Fruit fly (Drosophila melanogaster): ENCODE measurements around the gene mnb.

mnb gene

dm6 chrX:17832163-17833014, 54.6 kb downstream of the mnb start (continued):
- TF ChIP-seq CG10979 (tag; optimal IDR thresholded peaks at IDR 0.05) (peak; percentile 11), CG6683 (GFP tag; optimal IDR thresholded peaks at IDR 0.05) (no peak), CoRest (tag; optimal IDR thresholded peaks at IDR 0.05) (no peak), CG1602 (GFP tag; optimal IDR thresholded peaks at IDR 0.05) (no peak), scrt (GFP tag; optimal IDR thresholded peaks at IDR 0.05) (no peak), sens (GFP tag) (peak; percentile 82), CG6854 (GFP tag; optimal IDR thresholded peaks at IDR 0.05) (no peak), CG18764 (GFP tag; optimal IDR thresholded peaks at IDR 0.05) (no peak), CG17385 (GFP tag; optimal IDR thresholded peaks at IDR 0.05) (peak; percentile 9), bowl (GFP tag; IDR thresholded peaks at IDR 0.05) (no peak), Blimp-1 (GFP tag; optimal IDR thresholded peaks at IDR 0.05) (peak; percentile 5), CG12942 (GFP tag; optimal IDR thresholded peaks at IDR 0.05) (no peak), nau (GFP tag; optimal IDR thresholded peaks at IDR 0.05) (no peak), repo (GFP tag; optimal IDR thresholded peaks at IDR 0.05) (no peak), H15 (GFP tag; IDR thresholded peaks at IDR 0.05) (no peak), Optix (GFP tag; IDR thresholded peaks at IDR 0.05) (no peak)

- TF ChIP-seq bbx (GFP tag; IDR thresholded peaks at IDR 0.05; ENCODE audit: partially characterized antibody): 0 out of 2 replicates have a peak, but pooled peaks have one; percentile 19
- TF ChIP-seq CG18599 (GFP tag; optimal IDR thresholded peaks at IDR 0.05): no peak
- TF ChIP-seq sens (GFP tag): peak; percentile 10
- TF ChIP-seq amos (GFP tag; IDR thresholded peaks at IDR 0.05; ENCODE audit: partially characterized antibody): no peak
- peak; percentile 19; the same call in 1 of the 3 replicates for TF ChIP-seq CG34224 (GFP tag; IDR thresholded peaks at IDR 0.05; ENCODE audit: partially characterized antibody)
- TF ChIP-seq pnt (GFP tag; optimal IDR thresholded peaks at IDR 0.05): no peak
- TF ChIP-seq kni (GFP tag; optimal IDR thresholded peaks at IDR 0.05): peak; percentile 18
- TF ChIP-seq CG17385 (GFP tag; optimal IDR thresholded peaks at IDR 0.05): no peak
- TF ChIP-seq CG13894 (tag; optimal IDR thresholded peaks at IDR 0.05): peak; percentile 27
- TF ChIP-seq nom (GFP tag; optimal IDR thresholded peaks at IDR 0.05): peak; percentile 25
- no peak for TF ChIP-seq lola (GFP tag; optimal IDR thresholded peaks at IDR 0.05)
- TF ChIP-seq Ets65A (GFP tag): no peak
- TF ChIP-seq Ssrp (tag; optimal IDR thresholded peaks at IDR 0.05): no peak
- TF ChIP-seq sd (tag; optimal IDR thresholded peaks at IDR 0.05): peak; percentile 48
- no peak for TF ChIP-seq CG6854 (GFP tag; optimal IDR thresholded peaks at IDR 0.05)
- peak in 1 of 3 experiments; percentile 13 for TF ChIP-seq Stat92E (GFP tag; optimal IDR thresholded peaks at IDR 0.05)
- no peak for TF ChIP-seq hbn (GFP tag; IDR thresholded peaks at IDR 0.05; ENCODE audit: partially characterized antibody)
- TF ChIP-seq CG12769 (tag; optimal IDR thresholded peaks at IDR 0.05): no peak
- no peak for TF ChIP-seq emc (GFP tag; optimal IDR thresholded peaks at IDR 0.05)
- TF ChIP-seq H2.0 (GFP tag; IDR thresholded peaks at IDR 0.05): no peak
- no peak for TF ChIP-seq CG14860 (GFP tag; IDR thresholded peaks at IDR 0.05; ENCODE audit: partially characterized antibody)
- TF ChIP-seq z (GFP tag; IDR thresholded peaks at IDR 0.05): peak; percentile 92
- TF ChIP-seq prd (optimal IDR thresholded peaks at IDR 0.05): no peak
- no peak for TF ChIP-seq prd (GFP tag; IDR thresholded peaks at IDR 0.05)
- peak; percentile 21 for TF ChIP-seq sqz (GFP tag; optimal IDR thresholded peaks at IDR 0.05)
- TF ChIP-seq Trl (optimal IDR thresholded peaks at IDR 0.05): peak in 1 of 2 experiments; percentile 28
- no peak for TF ChIP-seq Trl (GFP tag; optimal IDR thresholded peaks at IDR 0.05)
- peak; percentile 75 for TF ChIP-seq cg (GFP tag; optimal IDR thresholded peaks at IDR 0.05)
- peak; percentile 51 for TF ChIP-seq CG4360 (GFP tag; IDR thresholded peaks at IDR 0.05)
- TF ChIP-seq stwl (tag; optimal IDR thresholded peaks at IDR 0.05): no peak
- peak; percentile 11 for TF ChIP-seq ash1 (GFP tag; optimal IDR thresholded peaks at IDR 0.05)
- TF ChIP-seq CG10366 (GFP tag; IDR thresholded peaks at IDR 0.05): no peak
- peak; percentile 65 for TF ChIP-seq Adf1 (GFP tag; IDR thresholded peaks at IDR 0.05)
- TF ChIP-seq CG33557 (GFP tag; optimal IDR thresholded peaks at IDR 0.05): no peak
These were observed 56.4 kb downstream of the mnb start, which contains the start of gene CG6398 for dm6 chrX:17830644-17831043. CG6398 (plus strand) TSS chrX:17830828.

All from whole organism, embryonic.